Fruit fly (Drosophila melanogaster) whole organism, prepupa: Measurements from ENCODE around the gene CG33191.

Experiments used
- Blimp-1 ChIP-seq: fragments of 200-800 bp; sonication (Bioruptor generic); optimal IDR thresholded peaks from 3 replicates; lab custom pipeline; 2017; ENCODE audit warnings: missing biosample characterization, missing genetic modification characterization, mild to moderate bottlenecking, moderate library complexity, missing genetic modification reagents
- CG10669 ChIP-seq: fragments of 200-800 bp; sonication (Bioruptor generic); optimal IDR thresholded peaks from 3 replicates; lab custom pipeline; 2018; ENCODE audit warnings: missing biosample characterization, mild to moderate bottlenecking, missing genetic modification characterization, moderate library complexity
- CG11294 ChIP-seq: fragments of 200-800 bp; sonication (Bioruptor generic); IDR thresholded peaks from 2 replicates; pipeline ENCODE4 v1.3.6; 2022; ENCODE audit warnings: missing biosample characterization, missing genetic modification characterization
- CG11762 ChIP-seq: fragments of 200-800 bp; sonication (Bioruptor generic); optimal IDR thresholded peaks from 3 replicates; lab custom pipeline; 2016; ENCODE audit warnings: missing biosample characterization, missing genetic modification characterization; ENCODE audit not compliant: insufficient read depth
- CG11902 ChIP-seq: fragments of 200-800 bp; sonication (Bioruptor generic); optimal IDR thresholded peaks from 3 replicates; lab custom pipeline; 2016; ENCODE audit warnings: missing biosample characterization, missing genetic modification characterization
- CG1621 ChIP-seq: fragments of 200-800 bp; sonication (Bioruptor generic); optimal IDR thresholded peaks from 3 replicates; lab custom pipeline; 2018; ENCODE audit warnings: missing biosample characterization, mild to moderate bottlenecking, missing genetic modification characterization
- CG16779 ChIP-seq: fragments of 200-800 bp; sonication (Bioruptor generic); optimal IDR thresholded peaks from 3 replicates; lab custom pipeline; 2017; ENCODE audit warnings: missing biosample characterization, mild to moderate bottlenecking, missing genetic modification characterization
- CG3032 ChIP-seq: fragments of 200-800 bp; optimal IDR thresholded peaks from 2 replicates; lab custom pipeline; 2019; ENCODE audit warnings: missing biosample characterization, mild to moderate bottlenecking, missing genetic modification characterization, moderate library complexity
- CG31627 ChIP-seq: fragments of 200-800 bp; sonication (Bioruptor generic); optimal IDR thresholded peaks from 3 replicates; lab custom pipeline; 2016; ENCODE audit warnings: missing biosample characterization, missing genetic modification characterization
- CG32006 ChIP-seq: fragments of 200-800 bp; sonication (Bioruptor generic); optimal IDR thresholded peaks from 3 replicates; lab custom pipeline; 2017; ENCODE audit warnings: missing biosample characterization, mild to moderate bottlenecking, missing genetic modification characterization
- CG6163 ChIP-seq: fragments of 200-800 bp; sonication (Bioruptor generic); IDR thresholded peaks from 3 replicates; pipeline ENCODE4 v1.3.6; 2022; ENCODE audit warnings: missing biosample characterization, missing genetic modification characterization
- CG6792 ChIP-seq: fragments of 200-800 bp; sonication (Bioruptor generic); optimal IDR thresholded peaks from 3 replicates; lab custom pipeline; 2016; ENCODE audit warnings: missing biosample characterization, missing genetic modification characterization
- CG6808 ChIP-seq: fragments of 200-800 bp; sonication (Bioruptor generic); optimal IDR thresholded peaks from 3 replicates; lab custom pipeline; 2017; ENCODE audit warnings: missing biosample characterization, missing genetic modification characterization, mild to moderate bottlenecking, moderate library complexity, missing genetic modification reagents
- CG7368 ChIP-seq: fragments of 200-800 bp; sonication (Bioruptor generic); optimal IDR thresholded peaks from 3 replicates; lab custom pipeline; 2016; ENCODE audit warnings: missing biosample characterization, missing genetic modification characterization
- CG8632 ChIP-seq: fragments of 200-800 bp; sonication (Bioruptor generic); optimal IDR thresholded peaks from 3 replicates; lab custom pipeline; 2016; ENCODE audit warnings: missing biosample characterization, missing genetic modification characterization
- Eip78C ChIP-seq: fragments of 200-800 bp; sonication (Bioruptor generic); peaks from one replicate; lab custom pipeline; 2016; ENCODE audit warnings: missing biosample characterization, missing genetic modification characterization
- Eip93F ChIP-seq: fragments of 200-800 bp; sonication (Bioruptor generic); optimal IDR thresholded peaks from 2 replicates; lab custom pipeline; 2016; ENCODE audit warnings: missing biosample characterization, mild to moderate bottlenecking, missing genetic modification characterization
- Ets21C ChIP-seq: fragments of 200-800 bp; sonication (Bioruptor generic); optimal IDR thresholded peaks from 3 replicates; lab custom pipeline; 2016; ENCODE audit warnings: missing biosample characterization, missing genetic modification characterization
- Ets96B ChIP-seq: fragments of 200-800 bp; optimal IDR thresholded peaks from 2 replicates; lab custom pipeline; 2019; ENCODE audit warnings: missing biosample characterization, mild to moderate bottlenecking, missing genetic modification characterization, moderate library complexity
- Gug ChIP-seq: fragments of 200-800 bp; sonication (Bioruptor generic); IDR thresholded peaks from 2 replicates; pipeline ENCODE4 v1.3.6; 2022; ENCODE audit warnings: missing biosample characterization, missing genetic modification characterization
- Hr38 ChIP-seq: sonication (Bioruptor generic); optimal IDR thresholded peaks from 2 replicates; lab custom pipeline; 2016; ENCODE audit warnings: missing biosample characterization, missing genetic modification characterization
- OdsH ChIP-seq: fragments of 200-800 bp; sonication (Bioruptor generic); optimal IDR thresholded peaks from 3 replicates; lab custom pipeline; 2016; ENCODE audit warnings: missing biosample characterization, missing genetic modification characterization
- Smox ChIP-seq: fragments of 200-800 bp; sonication (Bioruptor generic); optimal IDR thresholded peaks from 3 replicates; lab custom pipeline; 2016; ENCODE audit warnings: missing biosample characterization, missing genetic modification characterization
- Sox14 ChIP-seq: fragments of 200-800 bp; sonication (Bioruptor generic); optimal IDR thresholded peaks from 3 replicates; lab custom pipeline; 2016; ENCODE audit warnings: missing biosample characterization, missing genetic modification characterization
- Sox15 ChIP-seq: fragments of 200-800 bp; sonication (Bioruptor generic); optimal IDR thresholded peaks from 3 replicates; lab custom pipeline; 2016; ENCODE audit warnings: missing biosample characterization, missing genetic modification characterization
- acj6 ChIP-seq: fragments of 200-800 bp; sonication (Bioruptor generic); optimal IDR thresholded peaks from 3 replicates; lab custom pipeline; 2016; ENCODE audit warnings: missing biosample characterization, missing genetic modification characterization
- dac ChIP-seq: fragments of 200-800 bp; sonication (Bioruptor generic); optimal IDR thresholded peaks from 2 replicates; lab custom pipeline; 2017; ENCODE audit warnings: missing biosample characterization, mild to moderate bottlenecking, missing genetic modification characterization
- dsx ChIP-seq: fragments of 200-800 bp; optimal IDR thresholded peaks from 3 replicates; lab custom pipeline; 2019; ENCODE audit warnings: missing biosample characterization, mild to moderate bottlenecking, missing genetic modification characterization, moderate library complexity; ENCODE audit not compliant: poor library complexity, severe bottlenecking
- eg ChIP-seq: fragments of 200-800 bp; sonication (Bioruptor generic); IDR thresholded peaks from 3 replicates; pipeline ENCODE4 v1.3.6; 2022; ENCODE audit warnings: missing biosample characterization, missing genetic modification characterization
- esn ChIP-seq: fragments of 200-800 bp; sonication (Bioruptor generic); optimal IDR thresholded peaks from 2 replicates; lab custom pipeline; 2016; ENCODE audit warnings: missing biosample characterization, mild to moderate bottlenecking, missing genetic modification characterization, moderate library complexity
- fd59A ChIP-seq: fragments of 200-800 bp; sonication (Bioruptor generic); optimal IDR thresholded peaks from 2 replicates; lab custom pipeline; 2017; ENCODE audit warnings: missing biosample characterization, mild to moderate bottlenecking, missing genetic modification characterization, missing genetic modification reagents
- fd85E ChIP-seq: fragments of 200-800 bp; sonication (Bioruptor generic); optimal IDR thresholded peaks from 3 replicates; lab custom pipeline; 2016; ENCODE audit warnings: missing biosample characterization, missing genetic modification characterization
- fkh ChIP-seq: fragments of 200-800 bp; sonication (Bioruptor generic); optimal IDR thresholded peaks from 3 replicates; lab custom pipeline; 2017; ENCODE audit warnings: missing biosample characterization, mild to moderate bottlenecking, missing genetic modification characterization, moderate library complexity
- lz ChIP-seq: fragments of 200-800 bp; sonication (Bioruptor generic); optimal IDR thresholded peaks from 3 replicates; lab custom pipeline; 2016; ENCODE audit warnings: missing biosample characterization, missing genetic modification characterization
- net ChIP-seq: fragments of 200-800 bp; sonication (Bioruptor generic); optimal IDR thresholded peaks from 3 replicates; lab custom pipeline; 2016; ENCODE audit warnings: missing biosample characterization, missing genetic modification characterization
- pdm3 ChIP-seq: fragments of 200-800 bp; sonication (Bioruptor generic); optimal IDR thresholded peaks from 3 replicates; lab custom pipeline; 2016; ENCODE audit warnings: missing biosample characterization, missing genetic modification characterization
- svp ChIP-seq: fragments of 200-800 bp; sonication (Bioruptor generic); peaks from one replicate; lab custom pipeline; 2016; ENCODE audit warnings: missing biosample characterization, missing genetic modification characterization
- topi ChIP-seq: fragments of 200-800 bp; sonication (Bioruptor generic); optimal IDR thresholded peaks from 3 replicates; lab custom pipeline; 2016; ENCODE audit warnings: missing biosample characterization, missing genetic modification characterization
- vri ChIP-seq: fragments of 200-800 bp; sonication (Bioruptor generic); optimal IDR thresholded peaks from 3 replicates; lab custom pipeline; 2016; ENCODE audit warnings: missing biosample characterization, mild to moderate bottlenecking, missing genetic modification characterization

The CG33191 gene

dm6 chr3R:8801126-8801762 lies 21.5 kb upstream of the CG33191 start, which contains the start of the genes Pif1A, Pif1B and CCT7:
Gene Pif1A, minus strand, starts transcription at chr3R:8801176.
Gene Pif1B, minus strand, starts transcription at chr3R:8801176.
Gene CCT7, plus strand, starts transcription at chr3R:8801564.
- TF ChIP-seq fkh (peak; percentile 21), vri (GFP tag; lab: Kevin White, UChicago) (no peak), CG7368 (GFP tag; lab: Kevin White, UChicago) (no peak), dac (GFP tag; lab: Kevin White, UChicago) (no peak), CG6808 (GFP tag; lab: Kevin White, UChicago) (no peak), acj6 (GFP tag; lab: Kevin White, UChicago) (peak; percentile 15), CG11902 (GFP tag; lab: Kevin White, UChicago) (no peak), fd59A (GFP tag; lab: Kevin White, UChicago) (no peak), fd85E (GFP tag; lab: Kevin White, UChicago) (no peak), Sox15 (GFP tag; lab: Kevin White, UChicago) (no peak), CG16779 (no peak), topi (peak; percentile 28), CG6792 (GFP tag; lab: Kevin White, UChicago) (no peak), Eip78C (GFP tag; lab: Kevin White, UChicago) (peak; percentile 77), CG1621 (tag; lab: Kevin White, UChicago) (no peak), lz (GFP tag; lab: Kevin White, UChicago) (peak; percentile 1), CG31627 (GFP tag; lab: Kevin White, UChicago) (peak; percentile 13), OdsH (peak; percentile 3), CG6163 (GFP tag; lab: Robert Waterston, UW) (no peak), Smox (GFP tag; lab: Kevin White, UChicago) (no peak), Gug (GFP tag; lab: Robert Waterston, UW) (no peak), CG11294 (no peak), Eip93F (GFP tag; lab: Kevin White, UChicago) (no peak), CG3032 (no peak), Sox14 (GFP tag; lab: Kevin White, UChicago) (peak; percentile 31), CG11762 (GFP tag; lab: Kevin White, UChicago) (no peak), Ets96B (tag; lab: Kevin White, UChicago) (no peak), dsx (GFP tag; lab: Kevin White, UChicago) (peak; percentile 64), Ets21C (GFP tag; lab: Kevin White, UChicago) (peak; percentile 1), Hr38 (GFP tag; lab: Kevin White, UChicago) (no peak), pdm3 (GFP tag; lab: Kevin White, UChicago) (no peak), Blimp-1 (GFP tag; lab: Kevin White, UChicago) (no peak), CG8632 (GFP tag; lab: Kevin White, UChicago) (no peak), CG10669 (GFP tag; lab: Kevin White, UChicago) (no peak), CG32006 (GFP tag; lab: Kevin White, UChicago) (no peak), esn (GFP tag; lab: Kevin White, UChicago) (peak; percentile 45), svp (peak; percentile 61), net (no peak)

- TF ChIP-seq eg (GFP tag; lab: Robert Waterston, UW), result no peak
- peak; percentile 95 for TF ChIP-seq svp
- peak; percentile 57 for TF ChIP-seq Eip78C (GFP tag; lab: Kevin White, UChicago)
These were observed 20.1 kb upstream of the CG33191 start for dm6 chr3R:8799866-8800265.
